Worm (Caenorhabditis elegans): Measurements from ENCODE around the gene attf-2.
A peak's percentile ranks its signal among the peaks of the same experiment; 100 is the strongest.

The attf-2 gene

DNA sequence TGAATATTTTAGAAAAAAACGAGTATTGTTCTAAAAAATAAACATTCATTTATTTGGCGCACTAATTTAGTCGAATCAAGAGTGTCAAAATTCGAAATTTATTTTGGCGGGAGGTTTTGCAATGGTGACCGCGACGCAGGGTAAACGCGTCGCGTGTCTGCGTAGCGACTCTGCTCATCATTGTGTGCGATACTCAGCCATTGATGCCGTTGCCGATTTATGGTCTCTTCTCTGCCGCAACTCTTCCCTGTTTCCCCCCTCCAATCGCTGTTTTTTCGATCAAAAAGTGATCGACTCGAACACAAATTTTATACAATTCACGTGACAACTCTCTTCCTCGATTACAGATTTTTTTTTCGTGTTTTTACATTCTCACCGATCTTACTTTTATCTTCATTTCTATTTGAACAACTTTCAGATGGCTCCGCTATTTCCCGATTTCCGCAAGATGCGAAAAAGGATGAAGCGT lies 595 bp upstream of the attf-2 start, which contains the start of gene F09G2.2 (continued):
- TF ChIP-seq F26F4.8 (GFP tag; conservative IDR thresholded peaks at IDR 0.05) (no peak), ceh-20 (GFP tag; IDR thresholded peaks at IDR 0.05) (peak; percentile 88), Y48G9A.11 (GFP tag; IDR thresholded peaks at IDR 0.05) (peak; percentile 63), daf-16 (GFP tag; optimal IDR thresholded peaks at IDR 0.05) (peak; percentile 52 to 69), daf-16 (tag; optimal IDR thresholded peaks at IDR 0.05) (peak; percentile 83), rbr-2 (tag; optimal IDR thresholded peaks at IDR 0.05) (peak; percentile 90), hmg-1.1 (GFP tag; IDR thresholded peaks at IDR 0.05) (peak; percentile 89), ama-1 (optimal IDR thresholded peaks at IDR 0.05) (peak; percentile 61), nhr-10 (tag; optimal IDR thresholded peaks at IDR 0.05) (no peak), nhr-25 (tag; optimal IDR thresholded peaks at IDR 0.05; ENCODE audit: borderline replicate concordance, insufficient read depth) (peak; percentile 88), ceh-28 (tag; optimal IDR thresholded peaks at IDR 0.05) (no peak), ZK546.5 (tag; optimal IDR thresholded peaks at IDR 0.05) (no peak), attf-4 (tag; optimal IDR thresholded peaks at IDR 0.05) (no peak), mes-2 (tag; optimal IDR thresholded peaks at IDR 0.05; ENCODE audit: poor library complexity, severe bottlenecking) (peak; percentile 91), ceh-82 (tag; optimal IDR thresholded peaks at IDR 0.05) (no peak), zip-11 (GFP tag; IDR thresholded peaks at IDR 0.05) (no peak), aha-1 (tag) (peak; percentile 99), tag-97 (GFP tag; IDR thresholded peaks at IDR 0.05) (no peak), egl-43 (GFP tag; IDR thresholded peaks at IDR 0.05) (peak; percentile 32; the same call in 1 of the 2 replicates), mdl-1 (tag; optimal IDR thresholded peaks at IDR 0.05) (peak in 1 of 2 experiments; percentile 65), tra-1 (GFP tag; IDR thresholded peaks at IDR 0.05) (peak; percentile 89), dmd-8 (GFP tag; IDR thresholded peaks at IDR 0.05) (no peak), Y5F2A.4 (GFP tag; optimal IDR thresholded peaks at IDR 0.05) (no peak), dve-1 (tag; optimal IDR thresholded peaks at IDR 0.05; ENCODE audit: insufficient read depth) (peak; percentile 97), arid-1 (GFP tag; conservative IDR thresholded peaks at IDR 0.05) (peak; percentile 68), hlh-11 (tag; optimal IDR thresholded peaks at IDR 0.05) (peak; percentile 94), madf-9 (GFP tag; conservative IDR thresholded peaks at IDR 0.05) (peak; percentile 73), skn-1 (tag; optimal IDR thresholded peaks at IDR 0.05) (no peak), fos-1 (tag; optimal IDR thresholded peaks at IDR 0.05) (no peak), unc-39 (tag; optimal IDR thresholded peaks at IDR 0.05) (no peak), lin-29 (GFP tag; IDR thresholded peaks at IDR 0.05) (peak; percentile 80; the same call in 1 of the 2 replicates), fkh-10 (GFP tag; optimal IDR thresholded peaks at IDR 0.05) (peak; percentile 70), D1046.2 (GFP tag; IDR thresholded peaks at IDR 0.05) (0 out of 2 replicates have a peak, but pooled peaks have one; percentile 44), daf-8 (GFP tag; IDR thresholded peaks at IDR 0.05) (no peak), set-16 (GFP tag; IDR thresholded peaks at IDR 0.05) (peak; percentile 61), egl-27 (tag; optimal IDR thresholded peaks at IDR 0.05) (no peak), lim-7 (GFP tag; IDR thresholded peaks at IDR 0.05) (no peak), nhr-77 (tag; optimal IDR thresholded peaks at IDR 0.05) (peak; percentile 92), F49E8.2 (tag; optimal IDR thresholded peaks at IDR 0.05; ENCODE audit: borderline replicate concordance) (no peak), nhr-11 (tag; optimal IDR thresholded peaks at IDR 0.05) (peak; percentile 92), dmd-9 (GFP tag; IDR thresholded peaks at IDR 0.05) (0 out of 2 replicates have a peak, but pooled peaks have one; percentile 45), pqm-1 (tag; optimal IDR thresholded peaks at IDR 0.05) (no peak), zfp-2 (tag; optimal IDR thresholded peaks at IDR 0.05) (peak; percentile 98), aly-2 (tag; optimal IDR thresholded peaks at IDR 0.05) (no peak), madf-5 (GFP tag; IDR thresholded peaks at IDR 0.05) (no peak), T26A8.4 (GFP tag; IDR thresholded peaks at IDR 0.05) (peak; percentile 91), lin-13 (GFP tag; optimal IDR thresholded peaks at IDR 0.05) (peak; percentile 90), lin-15B (tag; optimal IDR thresholded peaks at IDR 0.05) (peak; percentile 28), R02D3.7 (tag; optimal IDR thresholded peaks at IDR 0.05) (no peak), ZK337.2 (GFP tag; IDR thresholded peaks at IDR 0.05) (no peak), pha-4 (GFP tag; IDR thresholded peaks at IDR 0.05) (peak; percentile 78; the same call in 1 of the 2 replicates), pha-4 (tag; optimal IDR thresholded peaks at IDR 0.05) (no peak)

Data from whole organism, L4 larva.